Fruit fly (Drosophila melanogaster) whole organism, embryonic: ENCODE results near the gene CG15322.
A peak's percentile ranks its signal among the peaks of the same experiment; 100 is the strongest.

Experiments used
- CG10366 ChIP-seq: fragments of 200-800 bp; sonication (Bioruptor generic); IDR thresholded peaks from 2 replicates; pipeline ENCODE4 v1.3.6; 2022; ENCODE audit warnings: missing biosample characterization, missing genetic modification characterization
- CG10431 ChIP-seq: fragments of 200-800 bp; sonication (Bioruptor generic); optimal IDR thresholded peaks from 3 replicates; lab custom pipeline; 2018; ENCODE audit warnings: missing biosample characterization, mild to moderate bottlenecking, missing genetic modification characterization
- CG10654 ChIP-seq: fragments of 200-800 bp; sonication (Bioruptor generic); optimal IDR thresholded peaks from 2 replicates; lab custom pipeline; 2016; ENCODE audit warnings: missing biosample characterization, missing genetic modification characterization
- CG12155 ChIP-seq: fragments of 200-800 bp; sonication (Bioruptor generic); optimal IDR thresholded peaks from 3 replicates; lab custom pipeline; 2016; ENCODE audit warnings: missing biosample characterization, missing genetic modification characterization
- CG13775 ChIP-seq: fragments of 200-800 bp; sonication (Bioruptor generic); optimal IDR thresholded peaks from 3 replicates; lab custom pipeline; 2017; ENCODE audit warnings: missing biosample characterization, mild to moderate bottlenecking, missing genetic modification characterization
- CG14965 ChIP-seq: fragments of 200-800 bp; sonication (Bioruptor generic); optimal IDR thresholded peaks from 2 replicates; lab custom pipeline; 2016; ENCODE audit warnings: missing biosample characterization, missing genetic modification characterization, borderline replicate concordance
- CG1603 ChIP-seq: fragments of 200-800 bp; sonication (Bioruptor generic); optimal IDR thresholded peaks from 2 replicates; lab custom pipeline; 2019; ENCODE audit warnings: missing biosample characterization, mild to moderate bottlenecking, missing genetic modification characterization, moderate library complexity
- CG18476 ChIP-seq: fragments of 200-800 bp; sonication (Bioruptor generic); optimal IDR thresholded peaks from 2 replicates; lab custom pipeline; 2016; ENCODE audit warnings: missing biosample characterization, mild to moderate bottlenecking, missing genetic modification characterization
- CG18619 ChIP-seq: fragments of 200-800 bp; sonication (Bioruptor generic); optimal IDR thresholded peaks from 3 replicates; lab custom pipeline; 2017; ENCODE audit warnings: missing biosample characterization, mild to moderate bottlenecking, missing genetic modification characterization
- CG2120 ChIP-seq: fragments of 200-800 bp; sonication (Bioruptor generic); optimal IDR thresholded peaks from 3 replicates; lab custom pipeline; 2016; ENCODE audit warnings: missing biosample characterization, missing genetic modification characterization
- CG2889 ChIP-seq: fragments of 200-800 bp; sonication (Bioruptor generic); IDR thresholded peaks from 3 replicates; pipeline ENCODE4 v1.3.6; 2022; ENCODE audit warnings: missing biosample characterization, missing genetic modification characterization
- CG31365 ChIP-seq: fragments of 200-800 bp; sonication (Bioruptor generic); optimal IDR thresholded peaks from 2 replicates; lab custom pipeline; 2018; ENCODE audit warnings: missing biosample characterization, mild to moderate bottlenecking, missing genetic modification characterization
- CG31441 ChIP-seq: fragments of 200-800 bp; sonication (Bioruptor generic); IDR thresholded peaks from 2 replicates; pipeline ENCODE4 v1.3.6; 2022; ENCODE audit warnings: missing biosample characterization, missing genetic modification characterization
- CG34224 ChIP-seq: fragments of 200-800 bp; sonication (Bioruptor generic); IDR thresholded peaks from 3 replicates; pipeline ENCODE4 v1.3.6; 2022; ENCODE audit warnings: missing biosample characterization, missing genetic modification characterization; ENCODE audit not compliant: partially characterized antibody
- CG3995 ChIP-seq: fragments of 200-800 bp; sonication (Bioruptor generic); optimal IDR thresholded peaks from 3 replicates; lab custom pipeline; 2016; ENCODE audit warnings: missing biosample characterization, missing genetic modification characterization
- CG42726 ChIP-seq: fragments of 200-800 bp; sonication (Bioruptor generic); IDR thresholded peaks from 2 replicates; pipeline ENCODE4 v1.3.6; 2022; ENCODE audit warnings: missing biosample characterization, missing genetic modification characterization; ENCODE audit not compliant: partially characterized antibody
- CG4424 ChIP-seq: fragments of 200-800 bp; sonication (Bioruptor generic); optimal IDR thresholded peaks from 3 replicates; lab custom pipeline; 2016; ENCODE audit warnings: missing biosample characterization, missing genetic modification characterization
- CG4617 ChIP-seq: fragments of 200-800 bp; sonication (Bioruptor generic); optimal IDR thresholded peaks from 3 replicates; lab custom pipeline; 2016; ENCODE audit warnings: missing biosample characterization, missing genetic modification characterization, borderline replicate concordance
- CG5180 ChIP-seq: fragments of 200-800 bp; sonication (Bioruptor generic); optimal IDR thresholded peaks from 3 replicates; lab custom pipeline; 2017; ENCODE audit warnings: missing biosample characterization, missing genetic modification characterization, mild to moderate bottlenecking, moderate library complexity, missing genetic modification reagents
- CG5245 ChIP-seq: fragments of 200-800 bp; sonication (Bioruptor generic); optimal IDR thresholded peaks from 3 replicates; lab custom pipeline; 2016; ENCODE audit warnings: missing biosample characterization, missing genetic modification characterization
- CoRest ChIP-seq: fragments of 200-800 bp; sonication (Bioruptor generic); optimal IDR thresholded peaks from 3 replicates; lab custom pipeline; 2018; ENCODE audit warnings: missing biosample characterization, mild to moderate bottlenecking, missing genetic modification characterization, moderate library complexity
- CrebB ChIP-seq: fragments of 200-800 bp; sonication (Bioruptor generic); optimal IDR thresholded peaks from 3 replicates; lab custom pipeline; 2018; ENCODE audit warnings: missing biosample characterization, mild to moderate bottlenecking, missing genetic modification characterization
- Fer1 ChIP-seq: fragments of 200-800 bp; sonication (Bioruptor generic); optimal IDR thresholded peaks from 2 replicates; lab custom pipeline; 2017; ENCODE audit warnings: missing biosample characterization, mild to moderate bottlenecking, missing genetic modification characterization
- HmgD ChIP-seq: fragments of 200-800 bp; sonication (Bioruptor generic); optimal IDR thresholded peaks from 3 replicates; lab custom pipeline; 2016; ENCODE audit warnings: missing biosample characterization, missing genetic modification characterization
- Lhr ChIP-seq: fragments of 200-800 bp; sonication (Bioruptor generic); optimal IDR thresholded peaks from 3 replicates; lab custom pipeline; 2017; ENCODE audit warnings: mild to moderate bottlenecking, missing biosample characterization, missing genetic modification reagents, missing genetic modification characterization
- MTF-1 ChIP-seq: fragments of 200-800 bp; sonication (Bioruptor generic); optimal IDR thresholded peaks from 2 replicates; lab custom pipeline; 2018; ENCODE audit warnings: missing biosample characterization, mild to moderate bottlenecking, missing genetic modification characterization, borderline replicate concordance
- NC2α ChIP-seq: fragments of 200-800 bp; sonication (Bioruptor generic); optimal IDR thresholded peaks from 2 replicates; lab custom pipeline; 2016; ENCODE audit warnings: missing biosample characterization, missing genetic modification characterization
- Nf-YB ChIP-seq: fragments of 200-800 bp; sonication (Bioruptor generic); optimal IDR thresholded peaks from 3 replicates; lab custom pipeline; 2019; ENCODE audit warnings: missing biosample characterization, mild to moderate bottlenecking, missing genetic modification characterization, moderate library complexity
- Tbp ChIP-seq: fragments of >200 bp; optimal IDR thresholded peaks from 2 replicates; lab custom pipeline; 2018; ENCODE audit warnings: missing biosample characterization, missing genetic modification characterization
- ase ChIP-seq: fragments of 200-800 bp; sonication (Bioruptor generic); IDR thresholded peaks from 3 replicates; pipeline ENCODE4 v1.3.6; 2022; ENCODE audit warnings: missing biosample characterization, missing genetic modification characterization
- bsh ChIP-seq, 2 experiments: fragments of 200-800 bp; sonication (Bioruptor generic); optimal IDR thresholded peaks; 2 replicates each; lab custom pipeline; 2017 to 2018; ENCODE audit warnings: mild to moderate bottlenecking in 2 of 2, missing biosample characterization in 2 of 2, missing genetic modification characterization in 2 of 2, moderate library complexity in 1 of 2
- btn ChIP-seq: fragments of 200-800 bp; sonication (Bioruptor generic); optimal IDR thresholded peaks from 2 replicates; lab custom pipeline; 2016; ENCODE audit warnings: missing biosample characterization, missing genetic modification characterization
- caup ChIP-seq: fragments of 200-800 bp; sonication (Bioruptor generic); optimal IDR thresholded peaks from 3 replicates; lab custom pipeline; 2017; ENCODE audit warnings: missing biosample characterization, mild to moderate bottlenecking, missing genetic modification characterization, moderate library complexity; ENCODE audit not compliant: severe bottlenecking
- crol ChIP-seq: fragments of 200-800 bp; sonication (Bioruptor generic); IDR thresholded peaks from 2 replicates; pipeline ENCODE4 v1.3.6; 2022; ENCODE audit warnings: missing biosample characterization, missing genetic modification characterization
- danr ChIP-seq: fragments of 200-800 bp; sonication (Bioruptor generic); IDR thresholded peaks from 2 replicates; pipeline ENCODE4 v1.3.6; 2022; ENCODE audit warnings: missing biosample characterization, missing genetic modification characterization
- dmrt99B ChIP-seq: fragments of 200-800 bp; sonication (Bioruptor generic); optimal IDR thresholded peaks from 2 replicates; lab custom pipeline; 2018; ENCODE audit warnings: missing biosample characterization, mild to moderate bottlenecking, missing genetic modification characterization, moderate library complexity
- insv ChIP-seq, 2 experiments: fragments of 200-800 bp; sonication (Bioruptor generic); optimal IDR thresholded peaks; 3 replicates each; lab custom pipeline; 2016 to 2018; ENCODE audit warnings: missing biosample characterization in 2 of 2, missing genetic modification characterization in 2 of 2
- jing ChIP-seq: fragments of 200-800 bp; sonication (Bioruptor generic); optimal IDR thresholded peaks from 2 replicates; lab custom pipeline; 2018; ENCODE audit warnings: missing biosample characterization, mild to moderate bottlenecking, missing genetic modification characterization
- luna ChIP-seq: fragments of 200-800 bp; sonication (Bioruptor generic); optimal IDR thresholded peaks from 2 replicates; lab custom pipeline; 2016; ENCODE audit warnings: missing biosample characterization, missing genetic modification characterization
- nom ChIP-seq: fragments of 200-800 bp; sonication (Bioruptor generic); optimal IDR thresholded peaks from 2 replicates; lab custom pipeline; 2017; ENCODE audit warnings: missing biosample characterization, missing genetic modification characterization, mild to moderate bottlenecking, moderate library complexity, missing genetic modification reagents
- oc ChIP-seq: fragments of 200-800 bp; sonication (Bioruptor generic); optimal IDR thresholded peaks from 2 replicates; lab custom pipeline; 2018; ENCODE audit warnings: missing biosample characterization, mild to moderate bottlenecking, missing genetic modification characterization, moderate library complexity
- pum ChIP-seq: fragments of 200-800 bp; sonication (Bioruptor generic); optimal IDR thresholded peaks from 2 replicates; lab custom pipeline; 2016; ENCODE audit warnings: missing biosample characterization, missing genetic modification characterization
- pzg ChIP-seq: fragments of 200-800 bp; sonication (Bioruptor generic); optimal IDR thresholded peaks from 3 replicates; lab custom pipeline; 2018; ENCODE audit warnings: missing biosample characterization, mild to moderate bottlenecking, missing genetic modification characterization, moderate library complexity
- run ChIP-seq: fragments of 200-800 bp; sonication (Bioruptor generic); optimal IDR thresholded peaks from 3 replicates; lab custom pipeline; 2018; ENCODE audit warnings: missing biosample characterization, mild to moderate bottlenecking, missing genetic modification characterization
- salm ChIP-seq: fragments of 200-800 bp; sonication (Bioruptor generic); optimal IDR thresholded peaks from 2 replicates; lab custom pipeline; 2018; ENCODE audit warnings: missing biosample characterization, mild to moderate bottlenecking, missing genetic modification characterization
- slp2 ChIP-seq: fragments of 200-800 bp; sonication (Bioruptor generic); optimal IDR thresholded peaks from 2 replicates; lab custom pipeline; 2016; ENCODE audit warnings: missing biosample characterization, missing genetic modification characterization
- stwl ChIP-seq: fragments of 200-800 bp; sonication (Bioruptor generic); optimal IDR thresholded peaks from 3 replicates; lab custom pipeline; 2018; ENCODE audit warnings: missing biosample characterization, mild to moderate bottlenecking, missing genetic modification characterization, moderate library complexity
- tll ChIP-seq, 2 experiments: fragments of 200-800 bp in 1 of 2; fragments of >200 bp in 1 of 2; sonication (Bioruptor generic) in 1 of 2; optimal IDR thresholded peaks; 2 replicates each; lab custom pipeline; 2017 to 2019; ENCODE audit warnings: missing biosample characterization in 2 of 2, missing genetic modification characterization in 2 of 2, mild to moderate bottlenecking in 1 of 2, moderate library complexity in 1 of 2
- vfl ChIP-seq: fragments of 200-800 bp; sonication (Bioruptor generic); optimal IDR thresholded peaks from 2 replicates; lab custom pipeline; 2016; ENCODE audit warnings: missing biosample characterization, missing genetic modification characterization

Gene CG15322

DNA sequence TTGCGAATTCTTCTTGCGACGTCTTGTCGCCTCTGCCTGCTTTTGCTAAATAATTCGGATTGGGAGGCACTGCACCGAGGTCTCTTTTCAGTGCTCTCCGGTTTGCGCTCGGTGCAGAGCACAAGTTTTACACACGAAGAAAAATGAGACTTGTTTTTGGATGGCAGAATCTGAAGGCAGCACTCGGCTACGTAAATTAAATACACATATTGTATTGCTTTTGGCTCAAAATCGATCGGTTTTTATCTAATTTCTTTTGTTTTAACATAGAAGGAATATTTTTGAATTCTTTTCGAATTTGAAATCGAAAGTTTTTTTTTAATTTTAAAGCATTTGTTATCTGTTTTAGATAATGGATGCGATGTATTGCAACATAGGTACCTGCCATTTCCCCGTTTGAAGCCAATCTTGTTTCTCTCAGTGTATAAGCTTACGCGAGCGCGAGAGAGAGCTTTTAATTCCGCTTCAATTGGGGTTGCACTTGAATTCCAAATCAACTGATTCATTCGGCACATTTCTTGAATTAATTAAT is 40.2 kb downstream of the CG15322 start, which contains the start of gene AnxB10 (continued):
- no peak for TF ChIP-seq CG34224
- TF ChIP-seq nom (GFP tag; lab: Kevin White, UChicago) = peak; percentile 86
- peak; percentile 79 for TF ChIP-seq dmrt99B (tag; lab: Kevin White, UChicago)
- no peak for TF ChIP-seq stwl (tag; lab: Kevin White, UChicago)
- no peak for TF ChIP-seq Lhr (GFP tag; lab: Kevin White, UChicago)
- peak; percentile 61 for TF ChIP-seq CoRest
- no peak for TF ChIP-seq ase (GFP tag; lab: Robert Waterston, UW)
- TF ChIP-seq jing (GFP tag; lab: Kevin White, UChicago) = peak; percentile 20
- no peak for TF ChIP-seq CG14965 (GFP tag; lab: Kevin White, UChicago)
- TF ChIP-seq btn = peak; percentile 40
- no peak for TF ChIP-seq CG42726 (GFP tag; lab: Robert Waterston, UW)
- peak; percentile 64 for TF ChIP-seq CG31441 (GFP tag; lab: Robert Waterston, UW)
- TF ChIP-seq pum = peak; percentile 27
- no peak for TF ChIP-seq CG10431 (GFP tag; lab: Kevin White, UChicago)
- TF ChIP-seq pzg (GFP tag; lab: Kevin White, UChicago) = no peak
- TF ChIP-seq CG4424 (GFP tag; lab: Kevin White, UChicago) = peak; percentile 64
- TF ChIP-seq slp2 (GFP tag; lab: Kevin White, UChicago) = peak; percentile 58
- no peak for TF ChIP-seq crol (GFP tag; lab: Robert Waterston, UW)
- peak; percentile 52 for TF ChIP-seq CG18476 (GFP tag; lab: Kevin White, UChicago)
- TF ChIP-seq CG3995 (GFP tag; lab: Kevin White, UChicago) = peak; percentile 13
- no peak for TF ChIP-seq luna (GFP tag; lab: Kevin White, UChicago)
- TF ChIP-seq NC2α (GFP tag; lab: Kevin White, UChicago) = no peak
- TF ChIP-seq CG31365 (tag; lab: Kevin White, UChicago) = no peak
- no peak for TF ChIP-seq vfl (GFP tag; lab: Kevin White, UChicago)
- TF ChIP-seq CrebB = no peak
- peak; percentile 43 for TF ChIP-seq CG12155 (GFP tag; lab: Kevin White, UChicago)
- no peak for TF ChIP-seq CG4617 (GFP tag; lab: Kevin White, UChicago)
- no peak for TF ChIP-seq CG1603 (tag; lab: Kevin White, UChicago)
- peak; percentile 26 for TF ChIP-seq CG5245 (GFP tag; lab: Kevin White, UChicago)
- no peak for TF ChIP-seq CG2889 (GFP tag; lab: Robert Waterston, UW)
- no peak for TF ChIP-seq danr (GFP tag; lab: Robert Waterston, UW)
- TF ChIP-seq HmgD (GFP tag; lab: Kevin White, UChicago) = no peak
- peak; percentile 76 for TF ChIP-seq Fer1 (GFP tag; lab: Kevin White, UChicago)
- TF ChIP-seq bsh (GFP tag; optimal IDR thresholded peaks at IDR 0.05; lab: Kevin White, UChicago) = peak; percentile 53 to 83
- no peak for TF ChIP-seq tll (GFP tag; optimal IDR thresholded peaks at IDR 0.05; lab: Kevin White, UChicago)
- TF ChIP-seq CG10366 (GFP tag; lab: Robert Waterston, UW) = peak; percentile 12; the same call in 1 of the 2 replicates
- TF ChIP-seq Nf-YB (GFP tag; lab: Kevin White, UChicago) = peak; percentile 11
- no peak for TF ChIP-seq insv (GFP tag; optimal IDR thresholded peaks at IDR 0.05; lab: Kevin White, UChicago)
- peak; percentile 54 for TF ChIP-seq caup (GFP tag; lab: Kevin White, UChicago)
- no peak for TF ChIP-seq CG18619 (GFP tag; lab: Kevin White, UChicago)
- no peak for TF ChIP-seq Tbp (GFP tag; lab: Kevin White, UChicago)
- peak; percentile 40 for TF ChIP-seq CG2120 (GFP tag; lab: Kevin White, UChicago)
- peak; percentile 50 for TF ChIP-seq CG13775 (GFP tag; lab: Kevin White, UChicago)
- TF ChIP-seq CG5180 (GFP tag; lab: Kevin White, UChicago) = peak; percentile 36
- peak; percentile 56 for TF ChIP-seq CG10654
- no peak for TF ChIP-seq MTF-1 (GFP tag; lab: Kevin White, UChicago)
- no peak for TF ChIP-seq run (tag; lab: Kevin White, UChicago)
- peak; percentile 22 for TF ChIP-seq oc (tag; lab: Kevin White, UChicago)
- TF ChIP-seq salm (tag; lab: Kevin White, UChicago) = peak; percentile 5
